Fruit fly (Drosophila melanogaster): ENCODE results near the gene smog.

smog gene

dm6 chr2L:4868383-4868782, 15.7 kb downstream of the smog start:
- TF ChIP-seq CG8478 (optimal IDR thresholded peaks at IDR 0.05), result no peak
- TF ChIP-seq CTCF (optimal IDR thresholded peaks at IDR 0.05), result no peak

- TF ChIP-seq CTCF (optimal IDR thresholded peaks at IDR 0.05), result no peak
These were observed 29.7 kb downstream of the smog start for dm6 chr2L:4882131-4883022.

- TF ChIP-seq CG8478 (optimal IDR thresholded peaks at IDR 0.05) (no peak), CTCF (optimal IDR thresholded peaks at IDR 0.05) (no peak)
These were observed 30.3 kb downstream of the smog start, which contains the start of the genes Cf2 and CG3008 for dm6 chr2L:4883023-4883392. Gene Cf2, minus strand, starts transcription at chr2L:4883107. Gene CG3008, plus strand, starts transcription at chr2L:4883298.

dm6 chr2L:4886132-4886531, 33.5 kb downstream of the smog start:
- no peak for TF ChIP-seq CTCF (optimal IDR thresholded peaks at IDR 0.05)
- no peak for TF ChIP-seq CG8478 (optimal IDR thresholded peaks at IDR 0.05)

- TF ChIP-seq CTCF (optimal IDR thresholded peaks at IDR 0.05), result no peak
- TF ChIP-seq CG8478 (optimal IDR thresholded peaks at IDR 0.05), result no peak
These were observed 34.0 kb downstream of the smog start for dm6 chr2L:4886645-4887044.

- no peak for TF ChIP-seq CG8478 (optimal IDR thresholded peaks at IDR 0.05)
- TF ChIP-seq CTCF (optimal IDR thresholded peaks at IDR 0.05), result no peak
These were observed 34.9 kb downstream of the smog start for dm6 chr2L:4887382-4888219.

- TF ChIP-seq CTCF (optimal IDR thresholded peaks at IDR 0.05), result no peak
- TF ChIP-seq CG8478 (optimal IDR thresholded peaks at IDR 0.05), result no peak
These were observed 35.9 kb downstream of the smog start for dm6 chr2L:4888541-4888940.

- TF ChIP-seq CG8478 (optimal IDR thresholded peaks at IDR 0.05) (no peak), CTCF (optimal IDR thresholded peaks at IDR 0.05) (no peak)
These were observed 36.9 kb downstream of the smog start, which contains the start of gene CG15625 for dm6 chr2L:4889451-4890045. Gene CG15625, plus strand, starts transcription at chr2L:4889995.

- TF ChIP-seq CTCF (optimal IDR thresholded peaks at IDR 0.05) (no peak), CG8478 (optimal IDR thresholded peaks at IDR 0.05) (no peak)
These were observed 39.3 kb downstream of the smog start, which contains the start of gene CG3036 for dm6 chr2L:4891914-4892469. Gene CG3036, plus strand, starts transcription at chr2L:4892112.

- no peak for TF ChIP-seq CTCF (optimal IDR thresholded peaks at IDR 0.05)
- TF ChIP-seq CG8478 (optimal IDR thresholded peaks at IDR 0.05), result no peak
These were observed 40.9 kb downstream of the smog start for dm6 chr2L:4893612-4894011.

- TF ChIP-seq CG8478 (optimal IDR thresholded peaks at IDR 0.05) (no peak), CTCF (optimal IDR thresholded peaks at IDR 0.05) (no peak)
These were observed 43.2 kb downstream of the smog start for dm6 chr2L:4895902-4896301.

- no peak for TF ChIP-seq CTCF (optimal IDR thresholded peaks at IDR 0.05)
- no peak for TF ChIP-seq CG8478 (optimal IDR thresholded peaks at IDR 0.05)
These were observed 44.0 kb downstream of the smog start for dm6 chr2L:4896484-4897205.

dm6 chr2L:4898165-4898564, 45.5 kb downstream of the smog start:
- TF ChIP-seq CG8478 (optimal IDR thresholded peaks at IDR 0.05), result no peak
- no peak for TF ChIP-seq CTCF (optimal IDR thresholded peaks at IDR 0.05)
